Fruit fly (Drosophila melanogaster): Measurements from ENCODE around the gene CG13461.

CG13461 gene

dm6 chr3L:15005774-15006173, 46.5 kb downstream of the CG13461 start:
- TF ChIP-seq noc (tag; optimal IDR thresholded peaks at IDR 0.05) = no peak

- TF ChIP-seq noc (tag; optimal IDR thresholded peaks at IDR 0.05) = no peak
Observed at dm6 chr3L:15005085-15005484, 47.2 kb downstream of the CG13461 start.

All from whole organism, larva.